Worm (Caenorhabditis elegans): ENCODE data around the gene C16D9.3.

Gene C16D9.3

DNA sequence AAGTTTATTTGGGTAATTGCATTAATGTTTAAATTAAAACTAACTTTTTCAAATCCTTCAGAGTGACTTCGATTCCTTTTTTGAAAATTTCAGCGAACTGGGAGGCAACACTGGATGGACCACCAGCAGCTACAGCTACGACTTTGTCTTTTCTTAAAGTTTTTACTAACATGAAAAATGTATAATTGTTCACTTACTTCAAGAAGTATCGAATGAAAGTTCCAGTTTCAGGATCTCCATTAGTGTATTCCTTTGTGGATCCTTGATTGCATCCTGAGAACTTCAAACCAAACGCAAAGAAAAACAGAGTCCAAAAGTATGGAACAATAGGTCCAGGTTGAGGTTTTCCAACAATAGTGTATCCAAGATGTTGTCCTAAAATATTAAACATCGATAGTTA, 42.8 kb downstream of the C16D9.3 start:
- TF ChIP-seq nfya-1 (tag; optimal IDR thresholded peaks at IDR 0.05; ENCODE audit: insufficient read depth) (no peak), pqm-1 (tag; optimal IDR thresholded peaks at IDR 0.05) (no peak), unc-62 (GFP tag; optimal IDR thresholded peaks at IDR 0.05) (no peak), nhr-76 (tag; optimal IDR thresholded peaks at IDR 0.05) (no peak), fkh-2 (tag; optimal IDR thresholded peaks at IDR 0.05) (no peak), aly-2 (tag; optimal IDR thresholded peaks at IDR 0.05) (no peak), lsy-12 (tag; optimal IDR thresholded peaks at IDR 0.05) (no peak), zag-1 (tag; optimal IDR thresholded peaks at IDR 0.05) (no peak), nhr-237 (tag; optimal IDR thresholded peaks at IDR 0.05) (no peak)

DNA sequence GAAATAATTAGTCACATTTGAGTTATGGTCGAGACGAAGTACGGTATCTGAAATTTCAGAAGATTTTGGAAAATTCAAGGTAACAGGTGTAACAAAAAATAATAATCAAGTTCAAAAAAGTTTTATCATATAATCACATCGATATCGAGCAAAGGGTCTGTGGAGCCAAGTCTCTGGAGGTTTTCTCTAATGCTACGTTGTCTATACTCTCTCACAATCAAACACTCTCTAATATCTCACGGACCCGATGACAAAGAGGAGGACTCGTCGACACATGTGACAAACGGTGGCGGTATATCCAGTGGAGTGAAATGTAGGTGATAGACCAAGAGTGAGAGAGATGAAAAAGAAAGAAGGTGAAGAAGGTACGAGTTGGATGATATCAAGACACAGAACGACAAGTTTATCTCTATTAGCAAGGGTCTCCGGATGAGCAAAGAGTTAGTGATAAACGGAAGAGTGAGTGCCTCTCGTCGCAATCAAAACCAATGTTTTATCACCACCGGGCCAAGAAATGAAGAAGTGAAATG, 43.9 kb downstream of the C16D9.3 start, which contains the start of gene F20D6.10:
Gene F20D6.10 (minus strand): TSS at position 51 of the 530 bp plus-strand sequence.
- no peak for TF ChIP-seq ceh-82 (tag; optimal IDR thresholded peaks at IDR 0.05)
- TF ChIP-seq jun-1 (tag; optimal IDR thresholded peaks at IDR 0.05), result no peak
- no peak for TF ChIP-seq nhr-43 (tag; optimal IDR thresholded peaks at IDR 0.05; ENCODE audit: poor library complexity, severe bottlenecking)
- TF ChIP-seq nhr-67 (tag; optimal IDR thresholded peaks at IDR 0.05), result no peak
- no peak for TF ChIP-seq snpc-4 (tag; optimal IDR thresholded peaks at IDR 0.05)
- TF ChIP-seq nhr-76 (tag; optimal IDR thresholded peaks at IDR 0.05), result no peak
- no peak for TF ChIP-seq mdl-1 (tag; optimal IDR thresholded peaks at IDR 0.05)
- TF ChIP-seq fkh-2 (tag; optimal IDR thresholded peaks at IDR 0.05), result no peak
- TF ChIP-seq ztf-4 (tag; optimal IDR thresholded peaks at IDR 0.05), result no peak
- no peak for TF ChIP-seq nhr-25 (tag; optimal IDR thresholded peaks at IDR 0.05)

DNA sequence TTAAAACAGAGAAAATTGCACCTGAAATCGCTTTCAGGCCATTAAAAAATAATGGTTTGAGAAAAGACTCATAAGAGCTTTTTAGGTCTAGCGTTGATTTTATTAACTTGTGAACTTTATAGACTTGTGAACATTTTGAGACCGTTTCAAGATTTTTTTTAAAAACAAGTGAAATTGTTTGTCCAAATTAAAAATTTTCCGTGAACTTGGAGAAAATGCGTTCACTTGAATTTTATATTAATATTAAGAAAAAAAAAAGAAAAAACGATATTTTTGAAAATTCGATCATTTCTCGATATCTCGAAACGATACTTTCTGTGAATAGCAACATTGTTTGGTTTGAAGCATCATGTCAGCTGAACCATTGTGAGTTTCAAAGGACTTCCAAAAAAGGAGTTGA, 49.4 kb downstream of the C16D9.3 start, which contains the start of gene F20D6.1:
Gene F20D6.1 (plus strand): TSS at position 301 of the 400 bp plus-strand sequence.
- no peak for TF ChIP-seq ztf-11 (tag; optimal IDR thresholded peaks at IDR 0.05)
- no peak for TF ChIP-seq nhr-25 (tag; optimal IDR thresholded peaks at IDR 0.05)
- no peak for TF ChIP-seq pha-4 (tag; optimal IDR thresholded peaks at IDR 0.05)
- TF ChIP-seq daf-12 (tag; optimal IDR thresholded peaks at IDR 0.05), result no peak
- TF ChIP-seq fos-1 (tag; optimal IDR thresholded peaks at IDR 0.05), result no peak
- TF ChIP-seq ceh-16 (tag; optimal IDR thresholded peaks at IDR 0.05), result no peak
- no peak for TF ChIP-seq fkh-10 (GFP tag; optimal IDR thresholded peaks at IDR 0.05)
- TF ChIP-seq ceh-82 (tag; optimal IDR thresholded peaks at IDR 0.05), result no peak
- no peak for TF ChIP-seq nhr-43 (tag; optimal IDR thresholded peaks at IDR 0.05; ENCODE audit: poor library complexity, severe bottlenecking)
- TF ChIP-seq nhr-12 (tag; optimal IDR thresholded peaks at IDR 0.05), result no peak
- no peak for TF ChIP-seq elt-1 (tag; optimal IDR thresholded peaks at IDR 0.05)
- no peak for TF ChIP-seq mdl-1 (tag; optimal IDR thresholded peaks at IDR 0.05)
- TF ChIP-seq nfya-1 (tag; optimal IDR thresholded peaks at IDR 0.05; ENCODE audit: insufficient read depth), result no peak
- no peak for TF ChIP-seq pqm-1 (tag; optimal IDR thresholded peaks at IDR 0.05)
- no peak for TF ChIP-seq unc-62 (GFP tag; optimal IDR thresholded peaks at IDR 0.05)
- TF ChIP-seq sea-2 (GFP tag; optimal IDR thresholded peaks at IDR 0.05), result no peak
- no peak for TF ChIP-seq ceh-28 (tag; optimal IDR thresholded peaks at IDR 0.05)
- TF ChIP-seq lsy-12 (tag; optimal IDR thresholded peaks at IDR 0.05), result no peak

DNA sequence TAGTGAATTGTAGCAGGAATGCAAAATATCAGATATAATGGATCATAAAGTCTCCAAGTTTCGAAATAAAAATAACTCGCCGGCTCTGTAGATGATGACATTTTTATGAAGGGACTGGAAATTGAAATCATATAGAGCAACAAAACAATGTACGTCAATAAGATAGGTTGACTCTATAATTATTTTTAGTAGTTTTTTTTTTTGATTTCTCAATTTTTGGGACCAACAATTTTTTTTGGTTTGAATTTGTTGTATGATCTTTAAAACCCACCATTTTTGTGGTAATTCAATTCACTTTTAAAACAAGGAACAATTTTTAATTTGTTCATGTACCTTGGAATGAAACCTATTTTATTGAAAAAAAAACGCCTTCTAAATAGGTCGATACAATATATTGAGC, 49.8 kb downstream of the C16D9.3 start, which contains the start of gene F20D6.12:
Gene F20D6.12 (minus strand): TSS at position 101 of the 400 bp plus-strand sequence.
- TF ChIP-seq sea-2 (GFP tag; optimal IDR thresholded peaks at IDR 0.05), result no peak
- no peak for TF ChIP-seq lin-39 (tag; optimal IDR thresholded peaks at IDR 0.05)
- TF ChIP-seq hmg-11 (tag; optimal IDR thresholded peaks at IDR 0.05), result no peak
- TF ChIP-seq lsy-12 (tag; optimal IDR thresholded peaks at IDR 0.05), result no peak
- TF ChIP-seq unc-62 (GFP tag; optimal IDR thresholded peaks at IDR 0.05), result no peak
- TF ChIP-seq nhr-23 (tag; optimal IDR thresholded peaks at IDR 0.05), result no peak
- TF ChIP-seq nhr-77 (tag; optimal IDR thresholded peaks at IDR 0.05), result no peak

Data from whole organism, L3 larva.